Fruit fly (Drosophila melanogaster): ENCODE data around the gene Eig71Ee.

The Eig71Ee gene

DNA sequence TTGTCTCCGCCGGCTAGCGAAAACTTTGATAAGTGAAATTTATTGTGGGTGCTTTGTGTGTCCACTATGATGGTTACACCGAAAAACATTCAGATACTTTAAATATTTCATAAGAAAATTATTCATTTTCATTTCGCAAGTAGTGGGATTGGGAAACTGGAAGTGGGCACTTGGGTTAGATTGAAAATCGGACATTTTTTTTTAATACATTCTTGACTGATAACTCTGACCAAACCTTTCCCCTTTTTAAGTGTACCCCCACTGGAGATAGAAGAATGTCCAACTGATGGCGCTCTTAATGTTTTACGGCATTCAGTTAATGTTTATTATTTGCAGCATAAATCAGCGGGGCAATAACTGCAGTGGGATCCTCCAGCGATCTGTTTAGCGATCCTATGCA lies 21.9 kb upstream of the Eig71Ee start (continued):
- 0 out of 3 replicates have a peak, but pooled peaks have one; percentile 1 for TF ChIP-seq zfh1 (GFP tag; IDR thresholded peaks at IDR 0.05)
- peak; percentile 18 for TF ChIP-seq grau (tag; optimal IDR thresholded peaks at IDR 0.05)
- TF ChIP-seq Med (GFP tag): peak; percentile 37
- peak; percentile 30 for TF ChIP-seq CG17359 (tag; optimal IDR thresholded peaks at IDR 0.05)
- no peak for TF ChIP-seq Dbx (GFP tag; IDR thresholded peaks at IDR 0.05)
- no peak for TF ChIP-seq GATAe (GFP tag; conservative IDR thresholded peaks at IDR 0.05)
- TF ChIP-seq ap (GFP tag; IDR thresholded peaks at IDR 0.05): no peak
- peak; percentile 4 for TF ChIP-seq az2 (GFP tag; optimal IDR thresholded peaks at IDR 0.05)
- no peak for TF ChIP-seq tna (GFP tag; IDR thresholded peaks at IDR 0.05; ENCODE audit: partially characterized antibody)
- no peak for TF ChIP-seq trh (GFP tag; optimal IDR thresholded peaks at IDR 0.05)
- no peak for TF ChIP-seq Hey (tag; optimal IDR thresholded peaks at IDR 0.05)
- no peak for TF ChIP-seq sima (GFP tag; optimal IDR thresholded peaks at IDR 0.05)
- peak; percentile 6 for TF ChIP-seq ind (GFP tag; optimal IDR thresholded peaks at IDR 0.05)
- no peak for TF ChIP-seq gcm2 (GFP tag; optimal IDR thresholded peaks at IDR 0.05)
- TF ChIP-seq CG10959 (GFP tag; IDR thresholded peaks at IDR 0.05): no peak
- TF ChIP-seq ranshi (GFP tag; IDR thresholded peaks at IDR 0.05): no peak
- no peak for TF ChIP-seq HLH3B (GFP tag; IDR thresholded peaks at IDR 0.05)
- TF ChIP-seq sens (GFP tag): peak; percentile 70
- TF ChIP-seq stc (GFP tag; IDR thresholded peaks at IDR 0.05): no peak
- no peak for TF ChIP-seq NC2α (GFP tag; optimal IDR thresholded peaks at IDR 0.05)
- TF ChIP-seq vnd (GFP tag; IDR thresholded peaks at IDR 0.05; ENCODE audit: partially characterized antibody): no peak
- TF ChIP-seq Hr51 (GFP tag; optimal IDR thresholded peaks at IDR 0.05): peak in 1 of 2 experiments; percentile 10
- TF ChIP-seq slou (GFP tag; optimal IDR thresholded peaks at IDR 0.05): no peak
- TF ChIP-seq jing (GFP tag; optimal IDR thresholded peaks at IDR 0.05): no peak
- peak; percentile 1 for TF ChIP-seq dmrt99B (tag; optimal IDR thresholded peaks at IDR 0.05)
- peak; percentile 22 for TF ChIP-seq CG1603 (tag; optimal IDR thresholded peaks at IDR 0.05)
- peak; percentile 46; the same call in 2 of the 3 replicates for TF ChIP-seq row (GFP tag; IDR thresholded peaks at IDR 0.05)
- peak; percentile 18 for TF ChIP-seq CG2120 (GFP tag; optimal IDR thresholded peaks at IDR 0.05)
- TF ChIP-seq ab (GFP tag; optimal IDR thresholded peaks at IDR 0.05): no peak
- TF ChIP-seq CG1647 (GFP tag; optimal IDR thresholded peaks at IDR 0.05): no peak
- peak; percentile 56; the same call in 1 of the 3 replicates for TF ChIP-seq ci (GFP tag; IDR thresholded peaks at IDR 0.05)
- TF ChIP-seq Ptx1 (GFP tag; IDR thresholded peaks at IDR 0.05): no peak
- TF ChIP-seq CG6272 (GFP tag; IDR thresholded peaks at IDR 0.05): no peak
- TF ChIP-seq H2.0 (GFP tag; IDR thresholded peaks at IDR 0.05): no peak
- no peak for TF ChIP-seq cas (GFP tag; IDR thresholded peaks at IDR 0.05)
- TF ChIP-seq CG7839 (tag; optimal IDR thresholded peaks at IDR 0.05): peak; percentile 29
- TF ChIP-seq tio (GFP tag; optimal IDR thresholded peaks at IDR 0.05): no peak
- no peak for TF ChIP-seq Dek (tag; optimal IDR thresholded peaks at IDR 0.05)
- TF ChIP-seq CG1832 (GFP tag; optimal IDR thresholded peaks at IDR 0.05): no peak

DNA sequence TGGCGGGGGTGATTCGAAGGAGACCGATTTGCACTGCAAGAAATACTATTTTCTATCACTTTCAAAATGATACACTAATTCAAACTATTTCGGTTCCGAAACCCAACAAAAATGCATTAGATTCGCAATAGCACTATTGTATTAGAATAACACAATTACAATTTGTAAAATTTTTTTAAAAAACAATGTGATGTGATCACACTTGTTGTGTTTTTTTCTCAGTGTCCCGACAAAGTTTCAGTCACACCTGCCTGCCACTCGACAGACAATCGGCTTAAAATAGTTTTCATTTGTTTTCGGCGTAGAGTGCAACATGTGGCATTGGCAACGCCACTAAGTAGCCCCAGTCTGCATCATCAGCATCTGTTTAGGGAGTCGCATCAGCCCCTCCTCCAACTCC lies 19.3 kb upstream of the Eig71Ee start:
- TF ChIP-seq mam (GFP tag; optimal IDR thresholded peaks at IDR 0.05): peak; percentile 11
- TF ChIP-seq az2 (GFP tag; optimal IDR thresholded peaks at IDR 0.05): peak; percentile 78
- TF ChIP-seq da (GFP tag; optimal IDR thresholded peaks at IDR 0.05): peak; percentile 66
- TF ChIP-seq Pdp1 (GFP tag; optimal IDR thresholded peaks at IDR 0.05): peak; percentile 59 to 71
- TF ChIP-seq ewg (GFP tag; optimal IDR thresholded peaks at IDR 0.05): peak; percentile 27
- peak; percentile 74 for TF ChIP-seq Oli (tag; optimal IDR thresholded peaks at IDR 0.05)
- TF ChIP-seq btn (GFP tag; optimal IDR thresholded peaks at IDR 0.05): peak; percentile 59
- no peak for TF ChIP-seq cad (GFP tag; optimal IDR thresholded peaks at IDR 0.05)
- TF ChIP-seq CG17829 (tag; optimal IDR thresholded peaks at IDR 0.05): peak; percentile 90
- TF ChIP-seq Asciz (GFP tag; optimal IDR thresholded peaks at IDR 0.05): peak; percentile 42
- TF ChIP-seq bowl (GFP tag; IDR thresholded peaks at IDR 0.05): no peak
- TF ChIP-seq Meics (GFP tag; optimal IDR thresholded peaks at IDR 0.05): no peak
- TF ChIP-seq CG8089 (GFP tag; optimal IDR thresholded peaks at IDR 0.05): peak; percentile 68
- TF ChIP-seq NfI (GFP tag; optimal IDR thresholded peaks at IDR 0.05): no peak
- peak; percentile 55 for TF ChIP-seq CG12219 (GFP tag; optimal IDR thresholded peaks at IDR 0.05)
- TF ChIP-seq CG10979 (tag; optimal IDR thresholded peaks at IDR 0.05): peak; percentile 93
